Worm (Caenorhabditis elegans) whole organism, L3 larva: Measurements from ENCODE around the gene C16D2.1.

Experiments used
- R02D3.7 ChIP-seq: fragments of 150-350 bp; optimal IDR thresholded peaks from 2 replicates; lab custom pipeline; 2014; ENCODE audit warnings: missing biosample characterization, missing genetic modification characterization
- ZK546.5 ChIP-seq: sonication (generic microtip); optimal IDR thresholded peaks from 2 replicates; lab custom pipeline; 2017; ENCODE audit warnings: missing biosample characterization, missing genetic modification characterization
- aly-2 ChIP-seq: fragments of 150-350 bp; optimal IDR thresholded peaks from 2 replicates; lab custom pipeline; 2014; ENCODE audit warnings: missing biosample characterization, missing genetic modification characterization
- ama-1 ChIP-seq: fragments of 150-350 bp; optimal IDR thresholded peaks from 2 replicates; lab custom pipeline; 2018
- ceh-28 ChIP-seq: fragments of 150-350 bp; optimal IDR thresholded peaks from 2 replicates; lab custom pipeline; 2014; ENCODE audit warnings: missing biosample characterization, missing genetic modification reagents, missing genetic modification characterization
- ceh-82 ChIP-seq: fragments of 150-350 bp; optimal IDR thresholded peaks from 2 replicates; lab custom pipeline; 2014; ENCODE audit warnings: missing biosample characterization, missing genetic modification characterization
- ceh-9 ChIP-seq: sonication (generic microtip); optimal IDR thresholded peaks from 2 replicates; lab custom pipeline; 2018; ENCODE audit warnings: missing biosample characterization, missing genetic modification characterization
- daf-12 ChIP-seq: fragments of 150-350 bp; optimal IDR thresholded peaks from 2 replicates; lab custom pipeline; 2014; ENCODE audit warnings: missing biosample characterization, missing genetic modification reagents, missing genetic modification characterization
- egl-5 ChIP-seq: fragments of 150-350 bp; optimal IDR thresholded peaks from 2 replicates; lab custom pipeline; 2017; ENCODE audit warnings: missing biosample characterization, missing genetic modification reagents, missing genetic modification characterization, inconsistent platforms
- elt-2 ChIP-seq: sonication (generic microtip); optimal IDR thresholded peaks from 2 replicates; lab custom pipeline; 2016; ENCODE audit warnings: missing genetic modification reagents, mild to moderate bottlenecking, missing genetic modification characterization, missing compliant biosample characterization
- elt-3 ChIP-seq, 3 experiments: fragments of 150-350 bp in 1 of 3; sonication (generic microtip) in 2 of 3; optimal IDR thresholded peaks; 2 replicates in 2 of 3; 4 replicates in 1 of 3; lab custom pipeline; 2014 to 2017; ENCODE audit warnings: missing biosample characterization in 3 of 3, missing genetic modification characterization in 3 of 3
- eor-1 ChIP-seq, 2 experiments: fragments of 150-350 bp; optimal IDR thresholded peaks; 2 replicates each; lab custom pipeline; 2014 to 2018; ENCODE audit warnings: missing biosample characterization in 2 of 2, missing genetic modification characterization in 2 of 2
- fkh-2 ChIP-seq: fragments of 150-350 bp; optimal IDR thresholded peaks from 2 replicates; lab custom pipeline; 2014; ENCODE audit warnings: missing biosample characterization, missing genetic modification reagents, missing genetic modification characterization
- fos-1 ChIP-seq: fragments of 150-350 bp; optimal IDR thresholded peaks from 2 replicates; lab custom pipeline; 2014; ENCODE audit warnings: missing biosample characterization, missing genetic modification characterization
- hmg-11 ChIP-seq: sonication (generic microtip); optimal IDR thresholded peaks from 2 replicates; lab custom pipeline; 2016; ENCODE audit warnings: missing genetic modification characterization, missing compliant biosample characterization
- jun-1 ChIP-seq: fragments of 150-350 bp; optimal IDR thresholded peaks from 2 replicates; lab custom pipeline; 2014; ENCODE audit warnings: missing biosample characterization, missing genetic modification reagents, missing genetic modification characterization
- lin-15B ChIP-seq: fragments of 150-350 bp; optimal IDR thresholded peaks from 2 replicates; lab custom pipeline; 2014; ENCODE audit warnings: missing biosample characterization, missing genetic modification characterization
- lin-39 ChIP-seq: fragments of 150-350 bp; optimal IDR thresholded peaks from 2 replicates; lab custom pipeline; 2018; ENCODE audit warnings: missing biosample characterization, missing genetic modification reagents, missing genetic modification characterization
- lsy-12 ChIP-seq: sonication (generic microtip); optimal IDR thresholded peaks from 2 replicates; lab custom pipeline; 2016; ENCODE audit warnings: mild to moderate bottlenecking, missing genetic modification characterization, missing compliant biosample characterization
- mdl-1 ChIP-seq: fragments of 150-350 bp; optimal IDR thresholded peaks from 2 replicates; lab custom pipeline; 2014; ENCODE audit warnings: missing biosample characterization, missing genetic modification characterization
- mml-1 ChIP-seq: fragments of 150-350 bp; sonication (generic microtip); optimal IDR thresholded peaks from 3 replicates; lab custom pipeline; 2014; ENCODE audit warnings: missing biosample characterization, missing genetic modification characterization
- nfya-1 ChIP-seq: sonication (generic microtip); optimal IDR thresholded peaks from 2 replicates; lab custom pipeline; 2017; ENCODE audit warnings: missing genetic modification characterization, mild to moderate bottlenecking, missing compliant biosample characterization, antibody characterized with exemption, moderate library complexity; ENCODE audit not compliant: insufficient read depth
- nhr-12 ChIP-seq: fragments of 150-350 bp; optimal IDR thresholded peaks from 2 replicates; lab custom pipeline; 2014; ENCODE audit warnings: missing biosample characterization, missing genetic modification characterization
- nhr-23 ChIP-seq: fragments of 150-350 bp; optimal IDR thresholded peaks from 2 replicates; lab custom pipeline; 2014; ENCODE audit warnings: missing biosample characterization, missing genetic modification reagents, missing genetic modification characterization
- nhr-237 ChIP-seq: fragments of 150-350 bp; optimal IDR thresholded peaks from 2 replicates; lab custom pipeline; 2014; ENCODE audit warnings: missing biosample characterization, missing genetic modification characterization
- nhr-25 ChIP-seq: sonication (generic microtip); optimal IDR thresholded peaks from 2 replicates; lab custom pipeline; 2017; ENCODE audit warnings: missing biosample characterization, missing genetic modification characterization
- nhr-43 ChIP-seq: sonication (generic microtip); optimal IDR thresholded peaks from 2 replicates; lab custom pipeline; 2016; ENCODE audit warnings: mild to moderate bottlenecking, missing genetic modification characterization, missing compliant biosample characterization; ENCODE audit not compliant: poor library complexity, severe bottlenecking
- nhr-76 ChIP-seq: fragments of 150-350 bp; sonication (generic microtip); optimal IDR thresholded peaks from 5 replicates; lab custom pipeline; 2014; ENCODE audit warnings: missing biosample characterization, missing genetic modification characterization
- nhr-77 ChIP-seq: fragments of 150-350 bp; optimal IDR thresholded peaks from 2 replicates; lab custom pipeline; 2014; ENCODE audit warnings: missing biosample characterization, missing genetic modification characterization
- pha-4 ChIP-seq: fragments of 150-350 bp; optimal IDR thresholded peaks from 2 replicates; lab custom pipeline; 2014; ENCODE audit warnings: missing biosample characterization, missing genetic modification reagents, missing genetic modification characterization
- pqm-1 ChIP-seq: fragments of 150-350 bp; optimal IDR thresholded peaks from 2 replicates; lab custom pipeline; 2017; ENCODE audit warnings: missing biosample characterization, missing genetic modification characterization, inconsistent platforms
- sea-2 ChIP-seq: fragments of 150-350 bp; sonication (generic microtip); optimal IDR thresholded peaks from 4 replicates; lab custom pipeline; 2014; ENCODE audit warnings: missing biosample characterization, missing genetic modification reagents, missing genetic modification characterization
- skn-1 ChIP-seq: fragments of 150-350 bp; optimal IDR thresholded peaks from 2 replicates; lab custom pipeline; 2014; ENCODE audit warnings: missing biosample characterization, missing genetic modification characterization
- snpc-4 ChIP-seq: fragments of 150-350 bp; optimal IDR thresholded peaks from 2 replicates; lab custom pipeline; 2014; ENCODE audit warnings: missing biosample characterization, missing genetic modification characterization
- tbx-2 ChIP-seq: sonication (generic microtip); optimal IDR thresholded peaks from 2 replicates; lab custom pipeline; 2016; ENCODE audit warnings: mild to moderate bottlenecking, missing genetic modification characterization, missing compliant biosample characterization
- unc-62 ChIP-seq: fragments of 150-350 bp; sonication (generic microtip); optimal IDR thresholded peaks from 4 replicates; lab custom pipeline; 2014; ENCODE audit warnings: missing biosample characterization, missing genetic modification reagents, missing genetic modification characterization
- ztf-4 ChIP-seq: fragments of 150-350 bp; optimal IDR thresholded peaks from 2 replicates; lab custom pipeline; 2014; ENCODE audit warnings: missing biosample characterization, missing genetic modification characterization

The C16D2.1 gene

ce11 chrII:9097302-9097701 lies 34.2 kb upstream of the C16D2.1 start:
- TF ChIP-seq R02D3.7 (tag; lab: Kevin White, UChicago) (no peak), daf-12 (tag; lab: Kevin White, UChicago) (no peak), mml-1 (no peak), nhr-23 (tag; lab: Kevin White, UChicago) (no peak), ceh-9 (tag; lab: Kevin White, UChicago) (no peak), nhr-76 (tag; lab: Kevin White, UChicago) (no peak), ztf-4 (no peak), hmg-11 (no peak), mdl-1 (tag; lab: Kevin White, UChicago) (no peak), ZK546.5 (tag; lab: Kevin White, UChicago) (no peak), lsy-12 (tag; lab: Kevin White, UChicago) (no peak)

ce11 chrII:9098505-9098904 lies 33.0 kb upstream of the C16D2.1 start, which contains the start of gene clh-5:
TSS of gene clh-5 (minus strand) at chrII:9098605.
- TF ChIP-seq nhr-43: no peak
- no peak for TF ChIP-seq eor-1 (tag; optimal IDR thresholded peaks at IDR 0.05; lab: Kevin White, UChicago)
- no peak for TF ChIP-seq pqm-1
- no peak for TF ChIP-seq ama-1 (lab: Kevin White, UChicago)
- TF ChIP-seq nhr-237: no peak
- TF ChIP-seq tbx-2 (tag; lab: Kevin White, UChicago): no peak
- no peak for TF ChIP-seq mdl-1 (tag; lab: Kevin White, UChicago)
- TF ChIP-seq lin-39 (tag; lab: Kevin White, UChicago): no peak
- no peak for TF ChIP-seq ceh-82 (tag; lab: Kevin White, UChicago)
- no peak for TF ChIP-seq jun-1 (tag; lab: Kevin White, UChicago)
- no peak for TF ChIP-seq pha-4 (tag; lab: Kevin White, UChicago)
- no peak for TF ChIP-seq aly-2 (tag; lab: Kevin White, UChicago)
- no peak for TF ChIP-seq ceh-28 (tag; lab: Kevin White, UChicago)
- TF ChIP-seq fkh-2 (tag; lab: Kevin White, UChicago): no peak
- TF ChIP-seq, all 47 proteins: peak for 0

- peak; percentile 44 for TF ChIP-seq hmg-11
- TF ChIP-seq R02D3.7 (tag; lab: Kevin White, UChicago): peak; percentile 25
- no peak for TF ChIP-seq nhr-77 (tag; lab: Kevin White, UChicago)
- peak; percentile 72 for TF ChIP-seq pha-4 (tag; lab: Kevin White, UChicago)
- TF ChIP-seq ceh-28 (tag; lab: Kevin White, UChicago): peak; percentile 28
- TF ChIP-seq tbx-2 (tag; lab: Kevin White, UChicago): peak; percentile 55
- TF ChIP-seq nhr-25 (tag; lab: Kevin White, UChicago): peak; percentile 51
- TF ChIP-seq ZK546.5 (tag; lab: Kevin White, UChicago): no peak
- peak; percentile 56 for TF ChIP-seq snpc-4 (tag; lab: Kevin White, UChicago)
- no peak for TF ChIP-seq egl-5 (tag; lab: Kevin White, UChicago)
- TF ChIP-seq lin-39 (tag; lab: Kevin White, UChicago): no peak
- TF ChIP-seq nhr-76 (tag; lab: Kevin White, UChicago): no peak
- TF ChIP-seq unc-62 (GFP tag; lab: Kevin White, UChicago): no peak
- no peak for TF ChIP-seq fos-1 (tag; lab: Kevin White, UChicago)
- peak; percentile 72 for TF ChIP-seq skn-1 (tag; lab: Kevin White, UChicago)
- TF ChIP-seq elt-2 (tag; lab: Kevin White, UChicago): peak; percentile 30
- peak; percentile 72 for TF ChIP-seq nfya-1 (tag; lab: Kevin White, UChicago)
- no peak for TF ChIP-seq mdl-1 (tag; lab: Kevin White, UChicago)
- peak; percentile 48 for TF ChIP-seq nhr-43
- no peak for TF ChIP-seq mml-1
- no peak for TF ChIP-seq sea-2 (GFP tag; lab: Kevin White, UChicago)
- no peak for TF ChIP-seq nhr-237
- TF ChIP-seq nhr-12 (tag; lab: Kevin White, UChicago): no peak
- TF ChIP-seq nhr-23 (tag; lab: Kevin White, UChicago): peak; percentile 65
- TF ChIP-seq lsy-12 (tag; lab: Kevin White, UChicago): peak; percentile 14
- TF ChIP-seq pqm-1: peak; percentile 12
- TF ChIP-seq lin-15B (tag; lab: Kevin White, UChicago): peak; percentile 67
- no peak for TF ChIP-seq elt-3 (tag; optimal IDR thresholded peaks at IDR 0.05; lab: Kevin White, UChicago)
These were observed 32.4 kb upstream of the C16D2.1 start, which contains the start of gene T24H10.1 for ce11 chrII:9099017-9099416. TSS of gene T24H10.1 (plus strand) at chrII:9099371.
